Worm (Caenorhabditis elegans) whole organism, young adult: Measurements from ENCODE around the gene F55C12.2.

Experiments used
- C17E4.6 ChIP-seq: fragments of 200-800 bp; sonication (Bioruptor generic); IDR thresholded peaks from 2 replicates; pipeline ENCODE4 v1.3.6; 2022; ENCODE audit warnings: missing genetic modification reagents, missing genetic modification characterization, missing compliant biosample characterization
- D2030.7 ChIP-seq: fragments of 200-800 bp; sonication (Bioruptor generic); IDR thresholded peaks from 2 replicates; pipeline ENCODE4 v1.3.6; 2022; ENCODE audit warnings: missing genetic modification reagents, missing genetic modification characterization, missing compliant biosample characterization
- F22D6.2 ChIP-seq: sonication (generic microtip); optimal IDR thresholded peaks from 2 replicates; lab custom pipeline; 2016; ENCODE audit warnings: mild to moderate bottlenecking, missing genetic modification characterization, missing compliant biosample characterization
- F37B4.10 ChIP-seq: fragments of 200-800 bp; sonication (Bioruptor generic); IDR thresholded peaks from 2 replicates; pipeline ENCODE4 v1.3.6; 2022; ENCODE audit warnings: missing genetic modification characterization, missing compliant biosample characterization
- F55B11.4 ChIP-seq: sonication (generic microtip); optimal IDR thresholded peaks from 2 replicates; lab custom pipeline; 2016; ENCODE audit warnings: missing compliant biosample characterization, missing genetic modification characterization, borderline replicate concordance; ENCODE audit not compliant: insufficient read depth
- K12H6.12 ChIP-seq: fragments of 200-800 bp; sonication (Bioruptor generic); optimal IDR thresholded peaks from 2 replicates; lab custom pipeline; 2018; ENCODE audit warnings: mild to moderate bottlenecking, missing genetic modification characterization, missing compliant biosample characterization
- Y53F4B.3 ChIP-seq: fragments of 200-800 bp; sonication (Bioruptor generic); IDR thresholded peaks from 2 replicates; pipeline ENCODE4 v1.3.6; 2022; ENCODE audit warnings: missing genetic modification reagents, missing genetic modification characterization, missing compliant biosample characterization
- Y56A3A.18 ChIP-seq: fragments of 200-800 bp; sonication (Bioruptor generic); IDR thresholded peaks from 2 replicates; pipeline ENCODE4 v1.3.6; 2022; ENCODE audit warnings: missing genetic modification reagents, missing genetic modification characterization, missing compliant biosample characterization
- Y67H2A.10 ChIP-seq: fragments of 200-800 bp; sonication (Bioruptor generic); conservative IDR thresholded peaks from 2 replicates; pipeline ENCODE4 v1.3.6; 2022; ENCODE audit warnings: missing genetic modification reagents, missing genetic modification characterization, missing compliant biosample characterization
- Y79H2A.3 ChIP-seq: fragments of 200-800 bp; sonication (Bioruptor generic); conservative IDR thresholded peaks from 2 replicates; pipeline ENCODE4 v1.3.6; 2022; ENCODE audit warnings: missing genetic modification reagents, missing genetic modification characterization, missing compliant biosample characterization
- Y95B8A.8 ChIP-seq: fragments of 200-800 bp; sonication (Bioruptor generic); IDR thresholded peaks from 2 replicates; pipeline ENCODE4 v1.3.6; 2022; ENCODE audit warnings: missing genetic modification reagents, missing genetic modification characterization, missing compliant biosample characterization
- akir-1 ChIP-seq: fragments of 200-800 bp; sonication (Bioruptor generic); optimal IDR thresholded peaks from 2 replicates; lab custom pipeline; 2018; ENCODE audit warnings: mild to moderate bottlenecking, missing genetic modification characterization, moderate library complexity, missing compliant biosample characterization
- aptf-2 ChIP-seq: fragments of 200-800 bp; sonication (Bioruptor generic); conservative IDR thresholded peaks from 2 replicates; pipeline ENCODE4 v1.3.6; 2022; ENCODE audit warnings: missing genetic modification reagents, missing genetic modification characterization, missing compliant biosample characterization
- attf-3 ChIP-seq: fragments of 200-800 bp; sonication (Bioruptor generic); conservative IDR thresholded peaks from 2 replicates; pipeline ENCODE4 v1.3.6; 2022; ENCODE audit warnings: missing genetic modification reagents, missing genetic modification characterization, missing compliant biosample characterization
- attf-6 ChIP-seq: fragments of 200-800 bp; sonication (Bioruptor generic); IDR thresholded peaks from 2 replicates; pipeline ENCODE4 v1.3.6; 2022; ENCODE audit warnings: missing genetic modification reagents, missing genetic modification characterization, missing compliant biosample characterization
- bed-1 ChIP-seq: fragments of 200-800 bp; sonication (Bioruptor generic); IDR thresholded peaks from 2 replicates; pipeline ENCODE4 v1.3.6; 2022; ENCODE audit warnings: missing genetic modification reagents, missing genetic modification characterization, missing compliant biosample characterization
- ceh-100 ChIP-seq: fragments of 200-800 bp; sonication (Bioruptor generic); IDR thresholded peaks from 2 replicates; pipeline ENCODE4 v1.3.6; 2022; ENCODE audit warnings: missing genetic modification reagents, missing genetic modification characterization, missing compliant biosample characterization
- ceh-58 ChIP-seq: fragments of 200-800 bp; sonication (Bioruptor generic); IDR thresholded peaks from 2 replicates; pipeline ENCODE4 v1.3.6; 2022; ENCODE audit warnings: missing genetic modification characterization, missing compliant biosample characterization
- chd-7 ChIP-seq: sonication (generic microtip); optimal IDR thresholded peaks from 2 replicates; lab custom pipeline; 2016; ENCODE audit warnings: mild to moderate bottlenecking, missing genetic modification characterization, moderate library complexity, missing compliant biosample characterization
- egl-18 ChIP-seq: fragments of 200-800 bp; sonication (Bioruptor generic); IDR thresholded peaks from 2 replicates; pipeline ENCODE4 v1.3.6; 2022; ENCODE audit warnings: missing genetic modification reagents, missing genetic modification characterization, missing compliant biosample characterization
- egrh-3 ChIP-seq: fragments of 200-800 bp; sonication (Bioruptor generic); IDR thresholded peaks from 2 replicates; pipeline ENCODE4 v1.3.6; 2022; ENCODE audit warnings: missing genetic modification reagents, missing genetic modification characterization, missing compliant biosample characterization
- ets-4 ChIP-seq: fragments of 200-800 bp; sonication (Bioruptor generic); optimal IDR thresholded peaks from 2 replicates; lab custom pipeline; 2018; ENCODE audit warnings: mild to moderate bottlenecking, missing genetic modification characterization, missing compliant biosample characterization
- fkh-3 ChIP-seq: sonication (generic microtip); optimal IDR thresholded peaks from 2 replicates; lab custom pipeline; 2016; ENCODE audit warnings: mild to moderate bottlenecking, missing genetic modification characterization, missing compliant biosample characterization
- gei-17 ChIP-seq: fragments of 200-800 bp; sonication (Bioruptor generic); optimal IDR thresholded peaks from 2 replicates; lab custom pipeline; 2018; ENCODE audit warnings: mild to moderate bottlenecking, missing genetic modification characterization, missing compliant biosample characterization
- him-1 ChIP-seq: sonication (generic microtip); optimal IDR thresholded peaks from 2 replicates; lab custom pipeline; 2016; ENCODE audit warnings: missing genotype, missing genetic modification reagents, missing genetic modification characterization, missing compliant biosample characterization
- hmg-20 ChIP-seq: fragments of 200-800 bp; sonication (Bioruptor generic); IDR thresholded peaks from 2 replicates; pipeline ENCODE4 v1.3.6; 2022; ENCODE audit warnings: missing genetic modification reagents, missing genetic modification characterization, missing compliant biosample characterization
- lsl-1 ChIP-seq: fragments of 200-800 bp; sonication (Bioruptor generic); optimal IDR thresholded peaks from 2 replicates; lab custom pipeline; 2018; ENCODE audit warnings: mild to moderate bottlenecking, missing genetic modification characterization, moderate library complexity, missing compliant biosample characterization
- lsy-27 ChIP-seq: sonication (generic microtip); optimal IDR thresholded peaks from 2 replicates; lab custom pipeline; 2017; ENCODE audit warnings: missing genetic modification characterization, mild to moderate bottlenecking, missing compliant biosample characterization, antibody characterized with exemption, missing genotype, borderline replicate concordance; ENCODE audit not compliant: insufficient read depth
- mcd-1 ChIP-seq: fragments of 200-800 bp; sonication (Bioruptor generic); IDR thresholded peaks from 2 replicates; pipeline ENCODE4 v1.3.6; 2022; ENCODE audit warnings: missing genetic modification reagents, missing genetic modification characterization, missing compliant biosample characterization
- nfya-2 ChIP-seq: fragments of 200-800 bp; sonication (Bioruptor generic); IDR thresholded peaks from 2 replicates; pipeline ENCODE4 v1.3.6; 2022; ENCODE audit warnings: missing genetic modification reagents, missing genetic modification characterization, missing compliant biosample characterization
- nhr-80 ChIP-seq: sonication (generic microtip); optimal IDR thresholded peaks from 2 replicates; lab custom pipeline; 2016; ENCODE audit warnings: missing genetic modification characterization, missing compliant biosample characterization
- pha-4 ChIP-seq: fragments of 150-350 bp; sonication (generic microtip); optimal IDR thresholded peaks from 2 replicates; lab custom pipeline; 2014; ENCODE audit warnings: missing biosample characterization, missing genetic modification reagents, missing genetic modification characterization
- rcor-1 ChIP-seq: fragments of 200-800 bp; sonication (Bioruptor generic); IDR thresholded peaks from 2 replicates; pipeline ENCODE4 v1.3.6; 2022; ENCODE audit warnings: missing genetic modification reagents, missing genetic modification characterization, missing compliant biosample characterization
- rec-8 ChIP-seq, 2 experiments: sonication (generic microtip); optimal IDR thresholded peaks; 2 replicates each; lab custom pipeline; 2016; ENCODE audit warnings: mild to moderate bottlenecking in 2 of 2, missing genetic modification characterization in 2 of 2, missing genetic modification reagents in 2 of 2, missing genotype in 2 of 2, missing biosample characterization in 1 of 2, missing compliant biosample characterization in 1 of 2, moderate library complexity in 1 of 2
- sea-2 ChIP-seq: fragments of 200-800 bp; sonication (Bioruptor generic); IDR thresholded peaks from 2 replicates; pipeline ENCODE4 v1.3.6; 2022; ENCODE audit warnings: missing genetic modification characterization, missing compliant biosample characterization
- snpc-4 ChIP-seq, 5 experiments: fragments of 150-350 bp in 1 of 5; sonication (generic microtip) in 4 of 5; optimal IDR thresholded peaks; 2 replicates each; lab custom pipeline; 2014 to 2018; ENCODE audit warnings: missing genetic modification characterization in 5 of 5, missing biosample characterization in 3 of 5, antibody characterized with exemption in 2 of 5, mild to moderate bottlenecking in 2 of 5, missing compliant biosample characterization in 2 of 5, missing genotype in 2 of 5, moderate library complexity in 2 of 5, missing genetic modification reagents in 1 of 5
- unc-130 ChIP-seq: sonication (generic microtip); optimal IDR thresholded peaks from 2 replicates; lab custom pipeline; 2016; ENCODE audit warnings: missing genetic modification reagents, missing genetic modification characterization, missing compliant biosample characterization
- unc-62 ChIP-seq: fragments of 150-350 bp; optimal IDR thresholded peaks from 2 replicates; lab custom pipeline; 2014; ENCODE audit warnings: missing biosample characterization, missing genetic modification reagents, missing genetic modification characterization
- ztf-18 ChIP-seq: sonication (generic microtip); optimal IDR thresholded peaks from 2 replicates; lab custom pipeline; 2016; ENCODE audit warnings: missing genotype, mild to moderate bottlenecking, missing genetic modification characterization, missing compliant biosample characterization
- ztf-25 ChIP-seq: fragments of 200-800 bp; sonication (Bioruptor generic); IDR thresholded peaks from 2 replicates; pipeline ENCODE4 v1.3.6; 2022; ENCODE audit warnings: missing genetic modification reagents, missing genetic modification characterization, missing compliant biosample characterization
- ztf-3 ChIP-seq: fragments of 200-800 bp; sonication (Bioruptor generic); optimal IDR thresholded peaks from 2 replicates; lab custom pipeline; 2018; ENCODE audit warnings: mild to moderate bottlenecking, missing genetic modification characterization, missing compliant biosample characterization
- ztf-6 ChIP-seq: fragments of 200-800 bp; sonication (Bioruptor generic); IDR thresholded peaks from 2 replicates; pipeline ENCODE4 v1.3.6; 2022; ENCODE audit warnings: missing genetic modification reagents, missing genetic modification characterization, missing compliant biosample characterization

F55C12.2 gene

ce11 chrII:5839227-5839626, 37.4 kb upstream of the F55C12.2 start, which contains the start of gene ZK1248.19:
Gene ZK1248.19 (minus strand): TSS chrII:5839414.
- TF ChIP-seq snpc-4 (GFP tag; optimal IDR thresholded peaks at IDR 0.05; lab: Kevin White, UChicago) (no peak), snpc-4 (tag; optimal IDR thresholded peaks at IDR 0.05; lab: Kevin White, UChicago) (peak in 1 of 4 experiments; percentile 26), pha-4 (tag; lab: Kevin White, UChicago) (no peak), ceh-100 (peak; percentile 52; the same call in 1 of the 2 replicates), ztf-3 (GFP tag; lab: Kevin White, UChicago) (no peak), rcor-1 (GFP tag; lab: Robert Waterston, UW) (peak; percentile 70; the same call in 1 of the 2 replicates), rec-8 (tag; optimal IDR thresholded peaks at IDR 0.05; lab: Kevin White, UChicago) (no peak)

ce11 chrII:5841053-5841547, 35.5 kb upstream of the F55C12.2 start, which contains the start of gene lec-5:
Gene lec-5 (minus strand): TSS chrII:5841103.
- TF ChIP-seq ztf-25 (GFP tag; lab: Robert Waterston, UW), result no peak
- TF ChIP-seq unc-62 (GFP tag; lab: Kevin White, UChicago), result no peak
- no peak for TF ChIP-seq Y56A3A.18
- no peak for TF ChIP-seq F55B11.4 (tag; lab: Kevin White, UChicago)
- TF ChIP-seq bed-1, result no peak
- no peak for TF ChIP-seq egl-18 (GFP tag; lab: Robert Waterston, UW)
- no peak for TF ChIP-seq attf-6
- TF ChIP-seq C17E4.6 (GFP tag; lab: Robert Waterston, UW), result no peak
- no peak for TF ChIP-seq chd-7
- no peak for TF ChIP-seq fkh-3
- no peak for TF ChIP-seq hmg-20 (GFP tag; lab: Robert Waterston, UW)
- TF ChIP-seq, all 124 proteins: peak for 0

ce11 chrII:5841866-5842265, 34.7 kb upstream of the F55C12.2 start, which contains the start of gene nep-25:
Gene nep-25 (plus strand): TSS chrII:5842240.
- TF ChIP-seq ztf-3 (GFP tag; lab: Kevin White, UChicago), result no peak
- no peak for TF ChIP-seq K12H6.12

- TF ChIP-seq ceh-58 (GFP tag; lab: Robert Waterston, UW), result peak; percentile 61; the same call in 1 of the 2 replicates
- TF ChIP-seq akir-1 (GFP tag; lab: Kevin White, UChicago), result peak; percentile 83
- peak; percentile 98 for TF ChIP-seq mcd-1 (GFP tag; lab: Robert Waterston, UW)
- peak; percentile 84 for TF ChIP-seq egrh-3 (GFP tag; lab: Robert Waterston, UW)
- peak; percentile 84 for TF ChIP-seq attf-3 (GFP tag; lab: Robert Waterston, UW)
- TF ChIP-seq D2030.7 (GFP tag; lab: Robert Waterston, UW), result peak; percentile 99
- peak; percentile 94 for TF ChIP-seq Y79H2A.3 (GFP tag; lab: Robert Waterston, UW)
- TF ChIP-seq nhr-80 (tag; lab: Kevin White, UChicago), result peak; percentile 81
- TF ChIP-seq lsy-27 (tag; lab: Kevin White, UChicago), result peak; percentile 93
- peak; percentile 95 for TF ChIP-seq F22D6.2 (tag; lab: Kevin White, UChicago)
- TF ChIP-seq gei-17 (GFP tag; lab: Kevin White, UChicago), result peak; percentile 95
- peak; percentile 76; the same call in 1 of the 2 replicates for TF ChIP-seq nfya-2 (GFP tag; lab: Robert Waterston, UW)
- TF ChIP-seq ztf-6, result peak; percentile 95
- TF ChIP-seq ets-4, result peak; percentile 94
- peak; percentile 98 for TF ChIP-seq Y95B8A.8 (GFP tag; lab: Robert Waterston, UW)
- TF ChIP-seq ceh-100, result peak; percentile 95
- peak; percentile 90 for TF ChIP-seq Y67H2A.10 (GFP tag; lab: Robert Waterston, UW)
- TF ChIP-seq him-1 (tag; lab: Kevin White, UChicago), result peak; percentile 100
- peak; percentile 93 for TF ChIP-seq sea-2
- TF ChIP-seq Y53F4B.3, result peak; percentile 81
- TF ChIP-seq lsl-1 (GFP tag; lab: Kevin White, UChicago), result peak; percentile 84
- peak; percentile 94 for TF ChIP-seq unc-130 (GFP tag; lab: Kevin White, UChicago)
- TF ChIP-seq rec-8 (tag; optimal IDR thresholded peaks at IDR 0.05; lab: Kevin White, UChicago), result peak; percentile 86 to 93
- peak; percentile 93; the same call in 1 of the 2 replicates for TF ChIP-seq F37B4.10 (GFP tag; lab: Robert Waterston, UW)
- peak; percentile 98 for TF ChIP-seq Y56A3A.18
- peak; percentile 73; the same call in 1 of the 2 replicates for TF ChIP-seq aptf-2
- peak; percentile 88 for TF ChIP-seq ztf-18 (tag; lab: Kevin White, UChicago)
Measured at ce11 chrII:5844694-5845129, 31.9 kb upstream of the F55C12.2 start.
